Worm (Caenorhabditis elegans) whole organism, L1 larva: ENCODE measurements around the gene C53A5.2.

ENCODE experiments used
- C16A3.4 ChIP-seq: fragments of 150-350 bp; optimal IDR thresholded peaks from 2 replicates; lab custom pipeline; 2014; ENCODE audit warnings: missing biosample characterization, missing genetic modification characterization
- Y116A8C.19 ChIP-seq: sonication (generic microtip); optimal IDR thresholded peaks from 2 replicates; lab custom pipeline; 2016; ENCODE audit warnings: missing compliant biosample characterization, missing genetic modification characterization, borderline replicate concordance
- ama-1 ChIP-seq: fragments of 150-350 bp; optimal IDR thresholded peaks from 2 replicates; lab custom pipeline; 2014
- blmp-1 ChIP-seq: fragments of 150-350 bp; optimal IDR thresholded peaks from 2 replicates; lab custom pipeline; 2014; ENCODE audit warnings: missing biosample characterization, missing genetic modification characterization
- ces-1 ChIP-seq: fragments of 150-350 bp; optimal IDR thresholded peaks from 2 replicates; lab custom pipeline; 2014; ENCODE audit warnings: missing biosample characterization, missing genetic modification reagents, missing genetic modification characterization
- efl-1 ChIP-seq, 4 experiments: fragments of 150-350 bp; optimal IDR thresholded peaks in 3 of 4; peaks in 1 of 4; 1 replicate in 1 of 4; 2 replicates in 3 of 4; lab custom pipeline; 2014; ENCODE audit warnings: missing biosample characterization in 2 of 4, missing genetic modification characterization in 2 of 4, missing genetic modification reagents in 2 of 4
- egl-13 ChIP-seq: sonication (generic microtip); optimal IDR thresholded peaks from 2 replicates; lab custom pipeline; 2016; ENCODE audit warnings: missing genotype, missing genetic modification reagents, missing genetic modification characterization, missing compliant biosample characterization
- egl-27 ChIP-seq, 2 experiments: fragments of 150-350 bp in 1 of 2; sonication (generic microtip); optimal IDR thresholded peaks; 3 replicates each; lab custom pipeline; 2017 to 2018; ENCODE audit warnings: missing biosample characterization in 2 of 2, missing genetic modification characterization in 2 of 2, missing genetic modification reagents in 2 of 2
- elt-2 ChIP-seq: sonication (generic microtip); optimal IDR thresholded peaks from 2 replicates; lab custom pipeline; 2016; ENCODE audit warnings: missing genetic modification characterization, mild to moderate bottlenecking, inconsistent platforms, missing compliant biosample characterization, missing genetic modification reagents
- elt-3 ChIP-seq, 6 experiments: fragments of 150-350 bp in 1 of 6; sonication (generic microtip); optimal IDR thresholded peaks; 2 replicates each; lab custom pipeline; 2017 to 2018; ENCODE audit warnings: missing biosample characterization in 6 of 6, missing genetic modification characterization in 6 of 6, inconsistent platforms in 1 of 6
- fkh-10 ChIP-seq: sonication (generic microtip); optimal IDR thresholded peaks from 2 replicates; lab custom pipeline; 2017; ENCODE audit warnings: missing biosample characterization, missing genetic modification reagents, missing genetic modification characterization
- fkh-8 ChIP-seq: sonication (generic microtip); optimal IDR thresholded peaks from 2 replicates; lab custom pipeline; 2016; ENCODE audit warnings: mild to moderate bottlenecking, missing genetic modification characterization, missing compliant biosample characterization
- hlh-17 ChIP-seq: fragments of 200-800 bp; sonication (Bioruptor generic); optimal IDR thresholded peaks from 2 replicates; lab custom pipeline; 2018; ENCODE audit warnings: missing genetic modification characterization, mild to moderate bottlenecking, missing compliant biosample characterization, moderate library complexity, borderline replicate concordance
- jun-1 ChIP-seq: fragments of 150-350 bp; optimal IDR thresholded peaks from 2 replicates; lab custom pipeline; 2014; ENCODE audit warnings: missing biosample characterization, missing genetic modification reagents, missing genetic modification characterization
- lin-14 ChIP-seq: fragments of 200-800 bp; sonication (Bioruptor generic); optimal IDR thresholded peaks from 2 replicates; lab custom pipeline; 2018; ENCODE audit warnings: mild to moderate bottlenecking, missing genetic modification characterization, moderate library complexity, missing compliant biosample characterization
- lin-15B ChIP-seq: fragments of 150-350 bp; sonication (generic microtip); optimal IDR thresholded peaks from 3 replicates; lab custom pipeline; 2014; ENCODE audit warnings: missing biosample characterization, missing genetic modification characterization
- lin-35 ChIP-seq, 2 experiments: fragments of 150-350 bp; optimal IDR thresholded peaks; 2 replicates each; lab custom pipeline; 2014; ENCODE audit warnings: missing biosample characterization in 2 of 2, missing genetic modification characterization in 2 of 2, missing genetic modification reagents in 2 of 2
- lsy-2 ChIP-seq, 2 experiments: fragments of 150-350 bp; optimal IDR thresholded peaks; 2 replicates each; lab custom pipeline; 2014; ENCODE audit warnings: missing biosample characterization in 2 of 2, missing genetic modification characterization in 2 of 2
- mdl-1 ChIP-seq, 2 experiments: fragments of 150-350 bp; optimal IDR thresholded peaks; 2 replicates each; lab custom pipeline; 2014 to 2017; ENCODE audit warnings: missing biosample characterization in 2 of 2, missing genetic modification characterization in 2 of 2, inconsistent platforms in 1 of 2
- mep-1 ChIP-seq: fragments of 150-350 bp; optimal IDR thresholded peaks from 2 replicates; lab custom pipeline; 2014; ENCODE audit warnings: missing biosample characterization, missing genetic modification characterization
- nhr-19 ChIP-seq: fragments of 200-800 bp; sonication (Bioruptor generic); conservative IDR thresholded peaks from 2 replicates; pipeline ENCODE4 v1.3.6; 2022; ENCODE audit warnings: missing genetic modification characterization, missing compliant biosample characterization
- nhr-20 ChIP-seq: sonication (generic microtip); optimal IDR thresholded peaks from 2 replicates; lab custom pipeline; 2016; ENCODE audit warnings: mild to moderate bottlenecking, missing genetic modification characterization, missing compliant biosample characterization
- nhr-71 ChIP-seq: sonication (generic microtip); optimal IDR thresholded peaks from 2 replicates; lab custom pipeline; 2016; ENCODE audit warnings: mild to moderate bottlenecking, missing genetic modification characterization, moderate library complexity, missing compliant biosample characterization
- nhr-76 ChIP-seq: sonication (generic microtip); optimal IDR thresholded peaks from 2 replicates; lab custom pipeline; 2017; ENCODE audit warnings: missing biosample characterization, missing genetic modification characterization
- nhr-77 ChIP-seq: fragments of 150-350 bp; optimal IDR thresholded peaks from 2 replicates; lab custom pipeline; 2014; ENCODE audit warnings: missing biosample characterization, missing genetic modification characterization
- nhr-85 ChIP-seq: sonication (generic microtip); peaks from one replicate; lab custom pipeline; 2016; ENCODE audit warnings: missing genetic modification characterization, inconsistent platforms, missing compliant biosample characterization
- nhr-90 ChIP-seq: sonication (generic microtip); optimal IDR thresholded peaks from 2 replicates; lab custom pipeline; 2016; ENCODE audit warnings: mild to moderate bottlenecking, missing genetic modification characterization, missing compliant biosample characterization; ENCODE audit not compliant: poor library complexity
- pag-3 ChIP-seq: sonication (generic microtip); optimal IDR thresholded peaks from 2 replicates; lab custom pipeline; 2017; ENCODE audit warnings: missing genetic modification characterization, mild to moderate bottlenecking, missing compliant biosample characterization, antibody characterized with exemption, borderline replicate concordance; ENCODE audit not compliant: insufficient read depth
- rnt-1 ChIP-seq: sonication (generic microtip); optimal IDR thresholded peaks from 2 replicates; lab custom pipeline; 2016; ENCODE audit warnings: mild to moderate bottlenecking, missing genetic modification characterization, moderate library complexity, missing compliant biosample characterization
- skn-1 ChIP-seq: fragments of 150-350 bp; optimal IDR thresholded peaks from 2 replicates; lab custom pipeline; 2014; ENCODE audit warnings: missing biosample characterization, missing genetic modification characterization
- snu-23 ChIP-seq: sonication (generic microtip); optimal IDR thresholded peaks from 2 replicates; lab custom pipeline; 2016; ENCODE audit warnings: missing genetic modification characterization, missing compliant biosample characterization
- tbx-2 ChIP-seq: sonication (generic microtip); optimal IDR thresholded peaks from 2 replicates; lab custom pipeline; 2016; ENCODE audit warnings: missing genetic modification characterization, missing compliant biosample characterization
- unc-130 ChIP-seq: fragments of 150-350 bp; optimal IDR thresholded peaks from 2 replicates; lab custom pipeline; 2017; ENCODE audit warnings: missing biosample characterization, missing genetic modification characterization, inconsistent platforms
- zip-4 ChIP-seq: fragments of 200-800 bp; sonication (Bioruptor generic); optimal IDR thresholded peaks from 2 replicates; lab custom pipeline; 2018; ENCODE audit warnings: mild to moderate bottlenecking, missing genetic modification characterization, moderate library complexity, missing compliant biosample characterization

The C53A5.2 gene

ce11 chrV:14519268-14519667, 3.7 kb downstream of the C53A5.2 start, which contains the start of gene R02D5.8:
R02D5.8 (minus strand) TSS chrV:14519368.
- TF ChIP-seq nhr-85 (tag; lab: Kevin White, UChicago) = no peak
- TF ChIP-seq C16A3.4 (tag; lab: Kevin White, UChicago) = no peak
- TF ChIP-seq nhr-77 (tag; lab: Kevin White, UChicago) = no peak
- no peak for TF ChIP-seq elt-3 (tag; optimal IDR thresholded peaks at IDR 0.05; lab: Kevin White, UChicago)
- TF ChIP-seq nhr-19 = no peak
- TF ChIP-seq Y116A8C.19 (tag; lab: Kevin White, UChicago) = no peak
- TF ChIP-seq lsy-2 (tag; optimal IDR thresholded peaks at IDR 0.05; lab: Kevin White, UChicago) = no peak
- TF ChIP-seq, all 84 proteins: peak for 0

DNA sequence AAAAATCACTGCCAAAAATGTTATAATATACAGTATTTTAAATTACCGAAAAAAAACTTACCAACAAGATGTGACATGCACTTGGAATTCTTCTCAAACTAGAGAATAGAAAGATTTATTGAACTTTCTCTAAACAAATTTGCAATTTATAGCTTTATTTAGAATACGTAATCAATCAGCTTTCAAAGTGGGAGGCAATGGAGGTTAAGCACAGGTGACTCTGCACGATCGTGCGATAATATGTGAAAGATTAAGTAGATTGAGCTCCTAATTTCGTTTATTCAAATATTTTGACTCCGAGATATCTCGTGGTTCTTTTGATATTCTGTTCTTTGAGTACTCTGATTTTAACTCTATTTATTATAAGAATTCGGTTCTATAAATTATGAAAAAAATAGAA, 5.0 kb downstream of the C53A5.2 start, which contains the start of gene R02D5.6:
TSS of gene R02D5.6 (minus strand) at position 101 of the 400 bp plus-strand sequence.
- TF ChIP-seq nhr-77 (tag; lab: Kevin White, UChicago) (no peak), fkh-8 (tag; lab: Kevin White, UChicago) (peak; percentile 14)

- TF ChIP-seq pag-3 (tag; lab: Kevin White, UChicago) (peak; percentile 6), tbx-2 (tag; lab: Kevin White, UChicago) (peak; percentile 42), rnt-1 (no peak), egl-27 (tag; optimal IDR thresholded peaks at IDR 0.05; lab: Kevin White, UChicago) (no peak), lsy-2 (tag; optimal IDR thresholded peaks at IDR 0.05; lab: Kevin White, UChicago) (peak in 1 of 2 experiments; percentile 43), fkh-10 (GFP tag; lab: Kevin White, UChicago) (no peak), mdl-1 (tag; optimal IDR thresholded peaks at IDR 0.05; lab: Kevin White, UChicago) (peak in 1 of 2 experiments; percentile 94), nhr-71 (tag; lab: Kevin White, UChicago) (peak; percentile 25), nhr-76 (no peak), elt-3 (tag; optimal IDR thresholded peaks at IDR 0.05; lab: Kevin White, UChicago) (peak in 4 of 6 experiments; percentile 12 to 87 (median 22)), lin-35 (GFP tag; optimal IDR thresholded peaks at IDR 0.05; lab: Kevin White, UChicago) (peak in 1 of 2 experiments; percentile 70), elt-2 (tag; lab: Kevin White, UChicago) (no peak), lin-15B (tag; lab: Kevin White, UChicago) (no peak), blmp-1 (tag; lab: Kevin White, UChicago) (peak; percentile 99), efl-1 (optimal IDR thresholded peaks at IDR 0.05; lab: Kevin White, UChicago) (peak; percentile 4 to 9), efl-1 (GFP tag; optimal IDR thresholded peaks at IDR 0.05 in 1 of 2; lab: Kevin White, UChicago) (peak in 1 of 2 experiments; percentile 4), nhr-20 (tag; lab: Kevin White, UChicago) (peak; percentile 50), mep-1 (peak; percentile 42), hlh-17 (GFP tag; lab: Kevin White, UChicago) (no peak), jun-1 (tag; lab: Kevin White, UChicago) (no peak), skn-1 (tag; lab: Kevin White, UChicago) (peak; percentile 14), nhr-85 (tag; lab: Kevin White, UChicago) (peak; percentile 91), unc-130 (tag; lab: Kevin White, UChicago) (peak; percentile 6), snu-23 (peak; percentile 51), lin-14 (GFP tag; lab: Kevin White, UChicago) (peak; percentile 87)
- TF ChIP-seq, all 84 proteins: peak for 16
Measured at ce11 chrV:14510746-14511145, 12.3 kb downstream of the C53A5.2 start, which contains the start of gene R02D5.9. R02D5.9 (minus strand) TSS chrV:14511123.

- TF ChIP-seq elt-3 (tag; optimal IDR thresholded peaks at IDR 0.05; lab: Kevin White, UChicago) (no peak), rnt-1 (no peak), zip-4 (GFP tag; lab: Kevin White, UChicago) (no peak), skn-1 (tag; lab: Kevin White, UChicago) (no peak), nhr-90 (no peak), nhr-19 (no peak), lsy-2 (tag; optimal IDR thresholded peaks at IDR 0.05; lab: Kevin White, UChicago) (no peak), ama-1 (no peak), egl-13 (tag; lab: Kevin White, UChicago) (no peak), ces-1 (GFP tag; lab: Kevin White, UChicago) (no peak), egl-27 (tag; optimal IDR thresholded peaks at IDR 0.05; lab: Kevin White, UChicago) (no peak)
Measured at ce11 chrV:14508556-14508955, 14.4 kb downstream of the C53A5.2 start.
